Worm (Caenorhabditis elegans) whole organism, L4/young adult: ENCODE results near the gene T19D2.3.

Source experiments
- W03F9.2 ChIP-seq: fragments of 150-350 bp; optimal IDR thresholded peaks from 2 replicates; lab custom pipeline; 2014; ENCODE audit warnings: missing biosample characterization, missing genetic modification characterization
- dao-5 ChIP-seq: sonication (generic microtip); optimal IDR thresholded peaks from 2 replicates; lab custom pipeline; 2016; ENCODE audit warnings: missing genotype, missing genetic modification characterization, moderate library complexity, missing compliant biosample characterization
- him-1 ChIP-seq: sonication (generic microtip); optimal IDR thresholded peaks from 2 replicates; lab custom pipeline; 2016; ENCODE audit warnings: missing genotype, missing genetic modification reagents, missing genetic modification characterization, missing compliant biosample characterization

- no peak for TF ChIP-seq W03F9.2 (tag; lab: Kevin White, UChicago)
- peak; percentile 28 for TF ChIP-seq him-1 (tag; lab: Kevin White, UChicago)
- no peak for TF ChIP-seq dao-5 (tag; lab: Kevin White, UChicago)
Measured at ce11 chrX:3945681-3946080, 6.6 kb downstream of the T19D2.3 start.
